Worm (Caenorhabditis elegans) whole organism, L2 larva: ENCODE measurements around the gene aptf-3.

ENCODE experiments used
- blmp-1 ChIP-seq: sonication (generic microtip); optimal IDR thresholded peaks from 2 replicates; lab custom pipeline; 2017; ENCODE audit warnings: missing genetic modification characterization, mild to moderate bottlenecking, missing compliant biosample characterization, antibody characterized with exemption, moderate library complexity; ENCODE audit not compliant: insufficient read depth
- nhr-25 ChIP-seq: fragments of 150-350 bp; sonication (generic microtip); optimal IDR thresholded peaks from 3 replicates; lab custom pipeline; 2014; ENCODE audit warnings: missing biosample characterization, missing genetic modification characterization

- TF ChIP-seq blmp-1 (tag; lab: Kevin White, UChicago) = no peak
- TF ChIP-seq nhr-25 (tag; lab: Kevin White, UChicago) = no peak
Measured at ce11 chrII:8623396-8623795, 29.4 kb downstream of the aptf-3 start, which contains the start of gene T22C8.4.
